Fruit fly (Drosophila melanogaster) whole organism, wandering third instar larva: ENCODE measurements around the gene CG6441.

Experiments
- CG32264 ChIP-seq: fragments of 200-800 bp; sonication (Bioruptor generic); optimal IDR thresholded peaks from 2 replicates; lab custom pipeline; 2016; ENCODE audit warnings: missing biosample characterization, missing genetic modification characterization
- CG9705 ChIP-seq: fragments of 200-800 bp; sonication (Bioruptor generic); optimal IDR thresholded peaks from 2 replicates; lab custom pipeline; 2018; ENCODE audit warnings: missing biosample characterization, mild to moderate bottlenecking, missing genetic modification characterization
- CrebA ChIP-seq: fragments of 200-800 bp; sonication (Bioruptor generic); optimal IDR thresholded peaks from 2 replicates; lab custom pipeline; 2016; ENCODE audit warnings: missing biosample characterization, mild to moderate bottlenecking, missing genetic modification characterization, borderline replicate concordance
- Dfd ChIP-seq: fragments of >200 bp; optimal IDR thresholded peaks from 2 replicates; lab custom pipeline; 2017; ENCODE audit warnings: missing biosample characterization, missing genetic modification characterization
- Dif ChIP-seq: fragments of 200-275, 200-300 bp; sonication (Bioruptor generic); optimal IDR thresholded peaks from 2 replicates; lab custom pipeline; 2018; ENCODE audit warnings: missing biosample characterization, missing genetic modification characterization; ENCODE audit not compliant: partially characterized antibody
- GATAd ChIP-seq: sonication (Bioruptor generic); optimal IDR thresholded peaks from 2 replicates; lab custom pipeline; 2016; ENCODE audit warnings: missing biosample characterization, missing genetic modification characterization
- Hnf4 ChIP-seq: fragments of 200-800 bp; sonication (Bioruptor generic); optimal IDR thresholded peaks from 2 replicates; lab custom pipeline; 2016; ENCODE audit warnings: missing biosample characterization, mild to moderate bottlenecking, missing genetic modification characterization
- Hr78 ChIP-seq: fragments of >200 bp; optimal IDR thresholded peaks from 2 replicates; lab custom pipeline; 2017; ENCODE audit warnings: missing biosample characterization, missing genetic modification characterization
- Hr83 ChIP-seq: fragments of 200-300 bp; sonication (Bioruptor generic); optimal IDR thresholded peaks from 2 replicates; lab custom pipeline; 2016; ENCODE audit warnings: missing biosample characterization, mild to moderate bottlenecking, missing genetic modification characterization, moderate library complexity; ENCODE audit not compliant: poor library complexity, severe bottlenecking
- Jra ChIP-seq: sonication (Bioruptor generic); optimal IDR thresholded peaks from 2 replicates; lab custom pipeline; 2016; ENCODE audit warnings: missing biosample characterization, missing genetic modification characterization
- Mio ChIP-seq: sonication (Bioruptor generic); optimal IDR thresholded peaks from 2 replicates; lab custom pipeline; 2016; ENCODE audit warnings: missing biosample characterization, missing genetic modification characterization
- Myc ChIP-seq: fragments of >200 bp; optimal IDR thresholded peaks from 2 replicates; lab custom pipeline; 2017
- N ChIP-seq: fragments of >200 bp; optimal IDR thresholded peaks from 2 replicates; lab custom pipeline; 2018; ENCODE audit warnings: missing biosample characterization, missing external identifiers, missing genetic modification characterization
- OdsH ChIP-seq: fragments of 200-800 bp; sonication (Bioruptor generic); optimal IDR thresholded peaks from 2 replicates; lab custom pipeline; 2016; ENCODE audit warnings: missing biosample characterization, mild to moderate bottlenecking, missing genetic modification characterization
- Rel ChIP-seq, 2 experiments: fragments of 200-800 bp; sonication (Bioruptor generic) in 1 of 2; optimal IDR thresholded peaks; 2 replicates in 1 of 2; 3 replicates in 1 of 2; lab custom pipeline; 2016 to 2019; ENCODE audit warnings: mild to moderate bottlenecking in 2 of 2, missing biosample characterization in 2 of 2, missing genetic modification characterization in 2 of 2, moderate library complexity in 1 of 2
- Sp1 ChIP-seq: fragments of 200-800 bp; sonication (Bioruptor generic); optimal IDR thresholded peaks from 3 replicates; lab custom pipeline; 2019; ENCODE audit warnings: missing biosample characterization, mild to moderate bottlenecking, missing genetic modification characterization, moderate library complexity
- Vsx2 ChIP-seq: fragments of 200-300, 225-300 bp; sonication (Bioruptor generic); optimal IDR thresholded peaks from 2 replicates; lab custom pipeline; 2018; ENCODE audit warnings: missing biosample characterization, missing genetic modification characterization; ENCODE audit not compliant: partially characterized antibody
- dl ChIP-seq, 2 experiments: fragments of 175-275, 200-275 bp in 1 of 2; fragments of 200-275 bp in 1 of 2; sonication (Bioruptor generic); optimal IDR thresholded peaks; lab custom pipeline; 2018; ENCODE audit warnings: mild to moderate bottlenecking in 2 of 2, missing biosample characterization in 2 of 2, missing genetic modification characterization in 2 of 2, moderate library complexity in 2 of 2; ENCODE audit not compliant: partially characterized antibody in 2 of 2, insufficient read depth in 1 of 2
- dmrt93B ChIP-seq: fragments of 200-800 bp; sonication (Bioruptor generic); optimal IDR thresholded peaks from 2 replicates; lab custom pipeline; 2018; ENCODE audit warnings: missing biosample characterization, mild to moderate bottlenecking, missing genetic modification characterization
- dsf ChIP-seq: sonication (Bioruptor generic); optimal IDR thresholded peaks from 2 replicates; lab custom pipeline; 2016; ENCODE audit warnings: missing biosample characterization, missing genetic modification characterization, borderline replicate concordance
- foxo ChIP-seq, 2 experiments: fragments of 200-800 bp; sonication (Bioruptor generic); optimal IDR thresholded peaks; 2 replicates in 1 of 2; 3 replicates in 1 of 2; lab custom pipeline; 2016 to 2017; ENCODE audit warnings: missing biosample characterization in 2 of 2, missing genetic modification characterization in 2 of 2
- fru ChIP-seq: fragments of 200-800 bp; sonication (Bioruptor generic); optimal IDR thresholded peaks from 3 replicates; lab custom pipeline; 2016; ENCODE audit warnings: missing biosample characterization, mild to moderate bottlenecking, missing genetic modification characterization
- h ChIP-seq: fragments of 200-800 bp; sonication (Bioruptor generic); optimal IDR thresholded peaks from 3 replicates; lab custom pipeline; 2016; ENCODE audit warnings: missing biosample characterization, mild to moderate bottlenecking, missing genetic modification characterization
- lola ChIP-seq: fragments of >200 bp; optimal IDR thresholded peaks from 2 replicates; lab custom pipeline; 2017; ENCODE audit warnings: missing biosample characterization, missing genetic modification characterization
- pan ChIP-seq: fragments of >200 bp; optimal IDR thresholded peaks from 2 replicates; lab custom pipeline; 2017
- psq ChIP-seq: fragments of 200-800 bp; sonication (Bioruptor generic); optimal IDR thresholded peaks from 3 replicates; lab custom pipeline; 2017; ENCODE audit warnings: missing biosample characterization, mild to moderate bottlenecking, missing genetic modification characterization, moderate library complexity
- rgr ChIP-seq: fragments of 200-800 bp; sonication (Bioruptor generic); optimal IDR thresholded peaks from 3 replicates; lab custom pipeline; 2016; ENCODE audit warnings: missing biosample characterization, mild to moderate bottlenecking, missing genetic modification characterization
- sage ChIP-seq: fragments of 200-800 bp; sonication (Bioruptor generic); optimal IDR thresholded peaks from 2 replicates; lab custom pipeline; 2016; ENCODE audit warnings: missing biosample characterization, mild to moderate bottlenecking, missing genetic modification characterization
- sv ChIP-seq: fragments of 200-800 bp; sonication (Bioruptor generic); optimal IDR thresholded peaks from 3 replicates; lab custom pipeline; 2016; ENCODE audit warnings: missing biosample characterization, missing genetic modification characterization
- tai ChIP-seq: sonication (Bioruptor generic); optimal IDR thresholded peaks from 2 replicates; lab custom pipeline; 2016; ENCODE audit warnings: missing biosample characterization, missing genetic modification characterization
- woc ChIP-seq: sonication (Bioruptor generic); optimal IDR thresholded peaks from 2 replicates; lab custom pipeline; 2016; ENCODE audit warnings: missing biosample characterization, mild to moderate bottlenecking, missing genetic modification characterization

The CG6441 gene

DNA sequence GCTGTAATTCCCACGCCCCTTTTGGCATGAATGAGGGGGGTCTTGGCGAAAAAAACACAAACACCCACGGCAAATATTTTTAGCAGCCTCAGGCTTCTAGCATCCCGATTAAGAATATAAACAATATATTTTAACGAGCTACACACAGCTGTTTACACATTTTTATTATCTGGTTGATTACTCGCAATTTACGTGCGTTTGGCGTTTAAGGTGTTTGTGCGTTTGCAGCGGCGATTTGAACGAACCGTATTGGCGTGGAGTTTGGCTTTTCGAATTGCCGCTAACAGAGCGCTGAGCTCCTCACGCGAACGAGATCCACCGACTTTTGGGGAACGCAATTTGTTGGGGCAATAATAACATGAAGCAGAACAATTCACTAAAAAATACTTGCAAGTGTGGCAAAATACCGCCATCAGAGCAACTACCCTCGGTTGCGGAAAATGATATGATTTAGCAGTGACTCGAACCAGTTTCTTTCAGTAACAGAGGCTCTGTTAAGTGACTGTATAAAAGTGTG lies 21.5 kb downstream of the CG6441 start, which contains the start of gene Ziz:
Gene Ziz, minus strand, starts transcription at position 321 of the 517 bp plus-strand sequence.
- TF ChIP-seq h (GFP tag; lab: Kevin White, UChicago) (peak; percentile 13), Hr78 (no peak), Sp1 (GFP tag; lab: Kevin White, UChicago) (peak; percentile 13), Hr83 (GFP tag; lab: Kevin White, UChicago) (peak; percentile 9), fru (GFP tag; lab: Kevin White, UChicago) (peak; percentile 46), CG32264 (GFP tag; lab: Kevin White, UChicago) (no peak), Rel (GFP tag; optimal IDR thresholded peaks at IDR 0.05; lab: Kevin White, UChicago) (no peak), Rel (tag; optimal IDR thresholded peaks at IDR 0.05; lab: Kevin White, UChicago) (peak; percentile 44), CG9705 (GFP tag; lab: Kevin White, UChicago) (no peak), rgr (peak; percentile 8), foxo (GFP tag; optimal IDR thresholded peaks at IDR 0.05; lab: Kevin White, UChicago) (peak in 1 of 2 experiments; percentile 17), OdsH (GFP tag; lab: Kevin White, UChicago) (no peak), Hnf4 (GFP tag; lab: Kevin White, UChicago) (peak; percentile 41), Myc (lab: Kevin White, UChicago) (peak; percentile 34)

DNA sequence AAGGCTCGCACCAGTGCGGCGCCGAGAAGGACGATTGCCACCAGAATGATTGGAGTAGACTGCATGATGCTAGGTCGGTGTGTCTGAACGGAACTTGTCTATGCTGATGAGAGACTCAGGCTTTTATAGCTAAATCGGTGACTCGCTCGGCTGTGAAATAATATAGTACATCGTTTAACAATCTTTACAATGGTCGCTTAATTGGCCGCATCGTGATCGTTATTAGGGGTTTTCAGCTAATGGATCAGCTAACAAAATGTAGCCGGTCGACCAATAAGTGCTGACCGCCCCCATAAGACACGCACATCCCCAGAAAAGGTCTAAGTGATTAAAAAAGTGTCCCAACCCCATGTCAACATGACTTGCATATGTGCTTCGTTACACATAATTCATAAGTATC lies 22.8 kb downstream of the CG6441 start, which contains the start of gene Obp28a:
Gene Obp28a, minus strand, starts transcription at position 101 of the 400 bp plus-strand sequence.
- TF ChIP-seq lola (GFP tag; lab: Kevin White, UChicago) = no peak
- TF ChIP-seq psq (GFP tag; lab: Kevin White, UChicago) = no peak
- no peak for TF ChIP-seq foxo (GFP tag; optimal IDR thresholded peaks at IDR 0.05; lab: Kevin White, UChicago)
- no peak for TF ChIP-seq CrebA (GFP tag; lab: Kevin White, UChicago)
- no peak for TF ChIP-seq CG9705 (GFP tag; lab: Kevin White, UChicago)
- TF ChIP-seq, all 38 proteins: peak for 0

DNA sequence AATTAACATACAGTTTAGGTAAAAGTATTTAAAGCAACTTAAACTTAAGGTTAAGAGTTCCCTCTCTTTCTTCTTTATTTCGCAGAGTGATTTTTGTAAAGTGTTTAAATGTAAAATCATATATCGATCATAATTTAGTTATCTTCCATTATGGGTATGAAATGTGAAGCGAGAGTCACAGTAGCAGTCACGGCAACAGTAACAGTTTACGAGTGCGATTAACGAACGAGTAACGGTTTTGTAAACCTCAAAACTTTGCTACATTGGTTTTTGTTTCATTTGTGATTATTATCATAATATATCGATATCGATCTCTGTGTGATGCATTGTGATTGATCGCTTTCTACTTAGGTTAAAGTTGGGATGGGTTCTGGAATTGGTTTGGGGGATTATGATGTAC lies 23.7 kb downstream of the CG6441 start:
- no peak for TF ChIP-seq Hnf4 (GFP tag; lab: Kevin White, UChicago)
- no peak for TF ChIP-seq Mio (GFP tag; lab: Kevin White, UChicago)
- TF ChIP-seq pan (lab: Kevin White, UChicago) = no peak
- TF ChIP-seq Sp1 (GFP tag; lab: Kevin White, UChicago) = no peak
- no peak for TF ChIP-seq Dif (GFP tag; lab: Kevin White, UChicago)
- no peak for TF ChIP-seq CrebA (GFP tag; lab: Kevin White, UChicago)
- no peak for TF ChIP-seq psq (GFP tag; lab: Kevin White, UChicago)
- no peak for TF ChIP-seq dl (GFP tag; optimal IDR thresholded peaks at IDR 0.05; lab: Kevin White, UChicago; ENCODE audit: insufficient read depth in 1 of 2, partially characterized antibody in 2 of 2)
- TF ChIP-seq dmrt93B = no peak
- TF ChIP-seq CG9705 (GFP tag; lab: Kevin White, UChicago) = no peak
- TF ChIP-seq Hr83 (GFP tag; lab: Kevin White, UChicago) = no peak
- TF ChIP-seq, all 38 proteins: peak for 0

DNA sequence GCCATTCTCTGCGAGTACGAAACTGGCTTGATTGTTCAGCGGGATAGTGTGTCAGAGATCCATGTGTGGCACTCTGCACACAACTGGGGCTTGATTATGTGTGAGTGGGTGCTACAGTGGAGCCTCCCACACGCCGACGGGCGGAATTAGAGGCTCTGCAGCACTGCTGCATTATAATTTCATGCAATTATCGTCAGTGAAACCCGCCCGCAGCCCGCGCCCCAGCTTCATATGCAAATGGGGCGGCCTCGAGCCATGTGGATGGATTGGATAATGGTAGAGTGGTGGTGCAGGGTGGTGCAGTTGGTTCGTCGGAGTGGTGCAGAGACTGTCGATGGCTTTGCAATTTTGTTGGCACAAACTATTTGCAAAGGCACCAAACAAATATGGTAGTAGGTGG lies 27.2 kb downstream of the CG6441 start:
- TF ChIP-seq sage (GFP tag; lab: Kevin White, UChicago) (no peak), rgr (no peak), tai (GFP tag; lab: Kevin White, UChicago) (no peak), Sp1 (GFP tag; lab: Kevin White, UChicago) (no peak), fru (GFP tag; lab: Kevin White, UChicago) (no peak), CG32264 (GFP tag; lab: Kevin White, UChicago) (no peak), GATAd (GFP tag; lab: Kevin White, UChicago) (no peak), dsf (GFP tag; lab: Kevin White, UChicago) (no peak), Vsx2 (GFP tag; lab: Kevin White, UChicago) (no peak), N (GFP tag; lab: Kevin White, UChicago) (no peak), Hnf4 (GFP tag; lab: Kevin White, UChicago) (no peak), Dif (GFP tag; lab: Kevin White, UChicago) (no peak), dmrt93B (no peak), woc (GFP tag; lab: Kevin White, UChicago) (no peak), CG9705 (GFP tag; lab: Kevin White, UChicago) (no peak), Myc (lab: Kevin White, UChicago) (no peak), Jra (GFP tag; lab: Kevin White, UChicago) (no peak), sv (GFP tag; lab: Kevin White, UChicago) (no peak), Dfd (GFP tag; lab: Kevin White, UChicago) (no peak)
- TF ChIP-seq, all 38 proteins: peak for 0
